Fruit fly (Drosophila melanogaster) whole organism, prepupa: ENCODE measurements around the gene Wnt10.
A peak's percentile ranks its signal among the peaks of the same experiment; 100 is the strongest.

Source experiments
- CG10669 ChIP-seq: fragments of 200-800 bp; sonication (Bioruptor generic); optimal IDR thresholded peaks from 3 replicates; lab custom pipeline; 2018; ENCODE audit warnings: missing biosample characterization, mild to moderate bottlenecking, missing genetic modification characterization, moderate library complexity
- Sox14 ChIP-seq: fragments of 200-800 bp; sonication (Bioruptor generic); optimal IDR thresholded peaks from 3 replicates; lab custom pipeline; 2016; ENCODE audit warnings: missing biosample characterization, missing genetic modification characterization
- dsx ChIP-seq: fragments of 200-800 bp; optimal IDR thresholded peaks from 3 replicates; lab custom pipeline; 2019; ENCODE audit warnings: missing biosample characterization, mild to moderate bottlenecking, missing genetic modification characterization, moderate library complexity; ENCODE audit not compliant: poor library complexity, severe bottlenecking
- pdm3 ChIP-seq: fragments of 200-800 bp; sonication (Bioruptor generic); optimal IDR thresholded peaks from 3 replicates; lab custom pipeline; 2016; ENCODE audit warnings: missing biosample characterization, missing genetic modification characterization

- TF ChIP-seq dsx (GFP tag; lab: Kevin White, UChicago): peak; percentile 61
- peak; percentile 79 for TF ChIP-seq pdm3
- TF ChIP-seq CG10669 (GFP tag; lab: Kevin White, UChicago): peak; percentile 86
- TF ChIP-seq Sox14 (GFP tag; lab: Kevin White, UChicago): peak; percentile 74
Measured at dm6 chr2L:7396962-7397361, 33.8 kb downstream of the Wnt10 start.
